In the genomic region with DNA sequence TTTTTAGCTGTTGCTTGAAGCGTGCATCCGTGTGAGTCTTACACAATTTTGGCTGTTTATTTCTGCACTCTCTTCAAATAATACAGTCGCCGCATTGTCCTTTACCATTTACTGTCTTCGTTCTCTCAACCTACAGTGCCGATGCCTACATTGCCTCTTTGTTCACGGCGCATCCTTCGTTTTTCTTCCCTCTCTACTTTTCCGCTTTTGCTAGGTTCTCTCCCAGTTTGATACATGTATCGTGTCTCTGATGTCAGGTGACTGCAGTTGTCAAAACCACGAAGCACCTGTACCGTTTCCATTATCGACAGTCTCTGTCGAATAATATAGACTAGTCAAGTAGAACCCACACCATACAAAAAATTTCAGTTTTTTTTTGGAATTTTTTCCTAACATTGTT, we compare ENCODE assay signal across 2 worm cellular contexts.
TF ChIP-seq lines count a peak whose summit lies in the region.

No protein-coding gene starts in this region.

TF ChIP-seq in whole organism, L1 larva, 84 proteins besides CTCF, POLR2A, EP300 and RAD21 (continued from another document):
- TF ChIP-seq nhr-19 (GFP tag; conservative IDR thresholded peaks at IDR 0.05; lab: Robert Waterston, UW), result peak; percentile 35
- TF ChIP-seq hlh-4 (tag; optimal IDR thresholded peaks at IDR 0.05; lab: Kevin White, UChicago), result no peak
- peak; percentile 37 for TF ChIP-seq elt-2 (tag; optimal IDR thresholded peaks at IDR 0.05; lab: Kevin White, UChicago)
- no peak for TF ChIP-seq irx-1 (tag; optimal IDR thresholded peaks at IDR 0.05; lab: Kevin White, UChicago)
- TF ChIP-seq skn-1 (tag; optimal IDR thresholded peaks at IDR 0.05; lab: Kevin White, UChicago), result no peak
- peak; percentile 49 for TF ChIP-seq nhr-71 (tag; optimal IDR thresholded peaks at IDR 0.05; lab: Kevin White, UChicago)
- no peak for TF ChIP-seq lin-15B (tag; optimal IDR thresholded peaks at IDR 0.05; lab: Kevin White, UChicago)
- no peak for TF ChIP-seq fos-1 (tag; optimal IDR thresholded peaks at IDR 0.05; lab: Kevin White, UChicago)
- no peak for TF ChIP-seq ceh-82 (tag; optimal IDR thresholded peaks at IDR 0.05; lab: Kevin White, UChicago)
- no peak for TF ChIP-seq nhr-76 (tag; optimal IDR thresholded peaks at IDR 0.05; lab: Kevin White, UChicago)
- TF ChIP-seq pqm-1 (tag; optimal IDR thresholded peaks at IDR 0.05; lab: Kevin White, UChicago), result no peak
- TF ChIP-seq lin-35 (GFP tag; optimal IDR thresholded peaks at IDR 0.05; lab: Kevin White, UChicago), result peak in 1 of 2 experiments; percentile 81
- peak; percentile 49 for TF ChIP-seq unc-130 (tag; optimal IDR thresholded peaks at IDR 0.05; lab: Kevin White, UChicago)
- no peak for TF ChIP-seq ceh-63 (GFP tag; optimal IDR thresholded peaks at IDR 0.05; lab: Kevin White, UChicago)
- TF ChIP-seq aly-2 (tag; optimal IDR thresholded peaks at IDR 0.05; lab: Kevin White, UChicago), result no peak
- TF ChIP-seq nhr-77 (tag; optimal IDR thresholded peaks at IDR 0.05; lab: Kevin White, UChicago), result no peak
- no peak for TF ChIP-seq ces-1 (GFP tag; optimal IDR thresholded peaks at IDR 0.05; lab: Kevin White, UChicago)
- TF ChIP-seq lin-13 (GFP tag; optimal IDR thresholded peaks at IDR 0.05; lab: Kevin White, UChicago), result no peak
- no peak for TF ChIP-seq snpc-4 (tag; optimal IDR thresholded peaks at IDR 0.05; lab: Kevin White, UChicago)
- no peak for TF ChIP-seq ceh-90 (tag; optimal IDR thresholded peaks at IDR 0.05; lab: Kevin White, UChicago)
- TF ChIP-seq blmp-1 (tag; optimal IDR thresholded peaks at IDR 0.05; lab: Kevin White, UChicago), result peak; percentile 75
- TF ChIP-seq unc-30 (tag; optimal IDR thresholded peaks at IDR 0.05; lab: Kevin White, UChicago), result no peak
- no peak for TF ChIP-seq mab-9 (GFP tag; IDR thresholded peaks at IDR 0.05; lab: Robert Waterston, UW)
- TF ChIP-seq nhr-12 (tag; optimal IDR thresholded peaks at IDR 0.05; lab: Kevin White, UChicago), result no peak
- TF ChIP-seq pax-3 (tag; optimal IDR thresholded peaks at IDR 0.05; lab: Kevin White, UChicago), result no peak
- TF ChIP-seq hpl-2 (GFP tag; optimal IDR thresholded peaks at IDR 0.05; lab: Kevin White, UChicago), result peak; percentile 34
- no peak for TF ChIP-seq lin-39 (tag; optimal IDR thresholded peaks at IDR 0.05; lab: Kevin White, UChicago)
- peak; percentile 36 for TF ChIP-seq C16A3.4 (tag; optimal IDR thresholded peaks at IDR 0.05; lab: Kevin White, UChicago)
- TF ChIP-seq zag-1 (tag; optimal IDR thresholded peaks at IDR 0.05; lab: Kevin White, UChicago), result no peak
- no peak for TF ChIP-seq nhr-28 (tag; optimal IDR thresholded peaks at IDR 0.05; lab: Kevin White, UChicago)
- TF ChIP-seq nhr-85 (tag; lab: Kevin White, UChicago), result no peak
- peak; percentile 67 for TF ChIP-seq mep-1 (tag; optimal IDR thresholded peaks at IDR 0.05; lab: Kevin White, UChicago)
- peak; percentile 77 for TF ChIP-seq nhr-20 (tag; optimal IDR thresholded peaks at IDR 0.05; lab: Kevin White, UChicago)
- no peak for TF ChIP-seq mef-2 (tag; optimal IDR thresholded peaks at IDR 0.05; lab: Kevin White, UChicago)
- TF ChIP-seq ztf-4 (tag; optimal IDR thresholded peaks at IDR 0.05; lab: Kevin White, UChicago), result no peak
- TF ChIP-seq sox-4 (tag; optimal IDR thresholded peaks at IDR 0.05; lab: Kevin White, UChicago), result no peak
- peak; percentile 59 for TF ChIP-seq nhr-90 (tag; optimal IDR thresholded peaks at IDR 0.05; lab: Kevin White, UChicago; ENCODE audit: poor library complexity)
- no peak for TF ChIP-seq unc-86 (tag; optimal IDR thresholded peaks at IDR 0.05; lab: Kevin White, UChicago)
- no peak for TF ChIP-seq hlh-17 (GFP tag; optimal IDR thresholded peaks at IDR 0.05; lab: Kevin White, UChicago; ENCODE audit: borderline replicate concordance)
- no peak for TF ChIP-seq isw-1 (GFP tag; IDR thresholded peaks at IDR 0.05; lab: Robert Waterston, UW)
- TF ChIP-seq snu-23 (GFP tag; optimal IDR thresholded peaks at IDR 0.05; lab: Kevin White, UChicago), result peak; percentile 68
TF ChIP-seq in whole organism, L1 larva: peak in this region for 25.

TF ChIP-seq in whole organism, L4 larva, 104 proteins besides CTCF, POLR2A, EP300 and RAD21 (continued from another document):
- TF ChIP-seq lin-38 (GFP tag; IDR thresholded peaks at IDR 0.05; lab: Robert Waterston, UW), result no peak
